Fruit fly (Drosophila melanogaster) whole organism, embryonic: ENCODE data around the gene ph-d.
A peak's percentile ranks its signal among the peaks of the same experiment; 100 is the strongest.

Source experiments
- Bdp1 ChIP-seq: fragments of 200-800 bp; sonication (Bioruptor generic); optimal IDR thresholded peaks from 3 replicates; lab custom pipeline; 2016; ENCODE audit warnings: missing biosample characterization, missing genetic modification characterization
- Bgb ChIP-seq: fragments of 200-800 bp; sonication (Bioruptor generic); IDR thresholded peaks from 2 replicates; pipeline ENCODE4 v1.3.6; 2022; ENCODE audit warnings: missing biosample characterization, missing genetic modification characterization; ENCODE audit not compliant: partially characterized antibody
- CG10431 ChIP-seq: fragments of 200-800 bp; sonication (Bioruptor generic); optimal IDR thresholded peaks from 3 replicates; lab custom pipeline; 2018; ENCODE audit warnings: missing biosample characterization, mild to moderate bottlenecking, missing genetic modification characterization
- CG10565 ChIP-seq: fragments of 200-800 bp; sonication (Bioruptor generic); optimal IDR thresholded peaks from 3 replicates; lab custom pipeline; 2016; ENCODE audit warnings: missing biosample characterization, mild to moderate bottlenecking, missing genetic modification characterization
- CG10979 ChIP-seq: fragments of 200-800 bp; sonication (Bioruptor generic); optimal IDR thresholded peaks from 2 replicates; lab custom pipeline; 2018; ENCODE audit warnings: missing biosample characterization, mild to moderate bottlenecking, missing genetic modification characterization, moderate library complexity
- CG11504 ChIP-seq: fragments of 200-800 bp; sonication (Bioruptor generic); optimal IDR thresholded peaks from 3 replicates; lab custom pipeline; 2019; ENCODE audit warnings: missing biosample characterization, mild to moderate bottlenecking, missing genetic modification characterization, moderate library complexity
- CG11560 ChIP-seq: fragments of 200-800 bp; sonication (Bioruptor generic); IDR thresholded peaks from 3 replicates; pipeline ENCODE4 v1.3.6; 2022; ENCODE audit warnings: missing biosample characterization, missing genetic modification characterization
- CG11723 ChIP-seq: fragments of 200-800 bp; sonication (Bioruptor generic); optimal IDR thresholded peaks from 2 replicates; lab custom pipeline; 2017; ENCODE audit warnings: missing biosample characterization, mild to moderate bottlenecking, missing genetic modification characterization
- CG12391 ChIP-seq: fragments of 200-800 bp; sonication (Bioruptor generic); optimal IDR thresholded peaks from 3 replicates; lab custom pipeline; 2018; ENCODE audit warnings: missing biosample characterization, mild to moderate bottlenecking, missing genetic modification characterization, moderate library complexity
- CG13296 ChIP-seq: fragments of 200-800 bp; sonication (Bioruptor generic); optimal IDR thresholded peaks from 3 replicates; lab custom pipeline; 2018; ENCODE audit warnings: missing biosample characterization, mild to moderate bottlenecking, missing genetic modification characterization
- CG13624 ChIP-seq: fragments of 200-800 bp; sonication (Bioruptor generic); optimal IDR thresholded peaks from 2 replicates; lab custom pipeline; 2016; ENCODE audit warnings: missing biosample characterization, missing genetic modification characterization
- CG15514 ChIP-seq: fragments of 200-800 bp; sonication (Bioruptor generic); optimal IDR thresholded peaks from 3 replicates; lab custom pipeline; 2017; ENCODE audit warnings: missing biosample characterization, missing genetic modification characterization, mild to moderate bottlenecking, moderate library complexity, missing genetic modification reagents
- CG1602 ChIP-seq: fragments of 200-800 bp; sonication (Bioruptor generic); optimal IDR thresholded peaks from 3 replicates; lab custom pipeline; 2016; ENCODE audit warnings: missing biosample characterization, missing genetic modification characterization
- CG17385 ChIP-seq: fragments of 200-800 bp; sonication (Bioruptor generic); optimal IDR thresholded peaks from 3 replicates; lab custom pipeline; 2018; ENCODE audit warnings: missing biosample characterization, mild to moderate bottlenecking, missing genetic modification characterization
- CG2116 ChIP-seq: fragments of 200-800 bp; sonication (Bioruptor generic); optimal IDR thresholded peaks from 3 replicates; lab custom pipeline; 2018; ENCODE audit warnings: missing biosample characterization, mild to moderate bottlenecking, missing genetic modification characterization
- CG3163 ChIP-seq: fragments of 200-800 bp; sonication (Bioruptor generic); optimal IDR thresholded peaks from 3 replicates; lab custom pipeline; 2016; ENCODE audit warnings: missing biosample characterization, missing genetic modification characterization
- CG32532 ChIP-seq: fragments of 200-800 bp; sonication (Bioruptor generic); IDR thresholded peaks from 2 replicates; pipeline ENCODE4 v1.3.6; 2022; ENCODE audit warnings: missing biosample characterization, missing genetic modification characterization
- CG7745 ChIP-seq: fragments of 200-800 bp; sonication (Bioruptor generic); optimal IDR thresholded peaks from 2 replicates; lab custom pipeline; 2018; ENCODE audit warnings: missing biosample characterization, mild to moderate bottlenecking, missing genetic modification characterization, moderate library complexity
- CG8478 ChIP-seq: fragments of >200 bp; optimal IDR thresholded peaks from 2 replicates; lab custom pipeline; 2018
- CG8944 ChIP-seq: fragments of 200-800 bp; sonication (Bioruptor generic); optimal IDR thresholded peaks from 3 replicates; lab custom pipeline; 2016; ENCODE audit warnings: missing biosample characterization, missing genetic modification characterization
- CkIIα-i1 ChIP-seq: fragments of 200-800 bp; sonication (Bioruptor generic); IDR thresholded peaks from 2 replicates; pipeline ENCODE4 v1.3.6; 2022; ENCODE audit warnings: missing biosample characterization, missing genetic modification characterization
- D ChIP-seq, 2 experiments: fragments of 200-800 bp in 1 of 2; fragments of >200 bp in 1 of 2; sonication (Bioruptor generic) in 1 of 2; optimal IDR thresholded peaks; 2 replicates in 1 of 2; 3 replicates in 1 of 2; lab custom pipeline; 2017; ENCODE audit warnings: mild to moderate bottlenecking in 1 of 2, missing biosample characterization in 1 of 2, missing genetic modification characterization in 1 of 2, missing genetic modification reagents in 1 of 2
- D19A ChIP-seq: fragments of 200-800 bp; optimal IDR thresholded peaks from 3 replicates; lab custom pipeline; 2019; ENCODE audit warnings: missing biosample characterization, mild to moderate bottlenecking, missing genetic modification characterization, moderate library complexity
- Deaf1 ChIP-seq: fragments of 200-800 bp; optimal IDR thresholded peaks from 3 replicates; lab custom pipeline; 2019; ENCODE audit warnings: missing biosample characterization, mild to moderate bottlenecking, missing genetic modification characterization, moderate library complexity
- Ets97D ChIP-seq: fragments of 200-800 bp; sonication (Bioruptor generic); optimal IDR thresholded peaks from 3 replicates; lab custom pipeline; 2016; ENCODE audit warnings: missing biosample characterization, missing genetic modification characterization
- HHEX ChIP-seq: fragments of 200-800 bp; sonication (Bioruptor generic); optimal IDR thresholded peaks from 3 replicates; lab custom pipeline; 2017; ENCODE audit warnings: missing biosample characterization, mild to moderate bottlenecking, missing genetic modification characterization, missing genetic modification reagents
- HLH54F ChIP-seq: fragments of 200-800 bp; sonication (Bioruptor generic); optimal IDR thresholded peaks from 3 replicates; lab custom pipeline; 2016; ENCODE audit warnings: missing biosample characterization, missing genetic modification characterization
- Hmr ChIP-seq: fragments of 200-800 bp; sonication (Bioruptor generic); optimal IDR thresholded peaks from 3 replicates; lab custom pipeline; 2017; ENCODE audit warnings: mild to moderate bottlenecking, missing biosample characterization, missing genetic modification reagents, missing genetic modification characterization
- Hr78 ChIP-seq, 2 experiments: fragments of 200-800 bp in 1 of 2; fragments of >200 bp in 1 of 2; sonication (Bioruptor generic) in 1 of 2; optimal IDR thresholded peaks; 2 replicates each; lab custom pipeline; 2017 to 2019; ENCODE audit warnings: missing biosample characterization in 2 of 2, missing genetic modification characterization in 2 of 2, mild to moderate bottlenecking in 1 of 2, moderate library complexity in 1 of 2
- MESR4 ChIP-seq: fragments of 200-800 bp; sonication (Bioruptor generic); optimal IDR thresholded peaks from 2 replicates; lab custom pipeline; 2018; ENCODE audit warnings: missing biosample characterization, mild to moderate bottlenecking, missing genetic modification characterization, moderate library complexity
- Poxn ChIP-seq: fragments of 200-800 bp; sonication (Bioruptor generic); IDR thresholded peaks from 2 replicates; pipeline ENCODE4 v1.3.6; 2022; ENCODE audit warnings: missing biosample characterization, missing genetic modification characterization
- TFAM ChIP-seq: fragments of 200-800 bp; sonication (Bioruptor generic); optimal IDR thresholded peaks from 2 replicates; lab custom pipeline; 2017; ENCODE audit warnings: missing biosample characterization, missing genetic modification characterization, inconsistent platforms
- Tbp ChIP-seq: fragments of >200 bp; optimal IDR thresholded peaks from 2 replicates; lab custom pipeline; 2018; ENCODE audit warnings: missing biosample characterization, missing genetic modification characterization
- amos ChIP-seq: fragments of 200-800 bp; sonication (Bioruptor generic); IDR thresholded peaks from 2 replicates; pipeline ENCODE4 v1.3.6; 2022; ENCODE audit warnings: missing biosample characterization, missing genetic modification characterization; ENCODE audit not compliant: partially characterized antibody
- ase ChIP-seq: fragments of 200-800 bp; sonication (Bioruptor generic); IDR thresholded peaks from 3 replicates; pipeline ENCODE4 v1.3.6; 2022; ENCODE audit warnings: missing biosample characterization, missing genetic modification characterization
- bab2 ChIP-seq: fragments of 200-800 bp; sonication (Bioruptor generic); optimal IDR thresholded peaks from 2 replicates; lab custom pipeline; 2016; ENCODE audit warnings: missing biosample characterization, missing genetic modification characterization
- bbx ChIP-seq: fragments of 200-800 bp; sonication (Bioruptor generic); IDR thresholded peaks from 2 replicates; pipeline ENCODE4 v1.3.6; 2022; ENCODE audit warnings: missing biosample characterization, missing genetic modification characterization; ENCODE audit not compliant: partially characterized antibody
- exex ChIP-seq: fragments of 200-800 bp; sonication (Bioruptor generic); optimal IDR thresholded peaks from 4 replicates; lab custom pipeline; 2018; ENCODE audit warnings: missing biosample characterization, mild to moderate bottlenecking, missing genetic modification characterization, moderate library complexity
- ftz-f1 ChIP-seq: fragments of 200-800 bp; sonication (Bioruptor generic); optimal IDR thresholded peaks from 2 replicates; lab custom pipeline; 2016; ENCODE audit warnings: missing biosample characterization, missing genetic modification characterization
- gce ChIP-seq: fragments of 200-800 bp; sonication (Bioruptor generic); IDR thresholded peaks from 3 replicates; pipeline ENCODE4 v1.3.6; 2022; ENCODE audit warnings: missing biosample characterization, missing genetic modification characterization
- gcm2 ChIP-seq: fragments of 200-800 bp; sonication (Bioruptor generic); optimal IDR thresholded peaks from 2 replicates; lab custom pipeline; 2016; ENCODE audit warnings: missing biosample characterization, missing genetic modification characterization
- kay ChIP-seq: fragments of 200-800 bp; sonication (Bioruptor generic); optimal IDR thresholded peaks from 2 replicates; lab custom pipeline; 2016; ENCODE audit warnings: missing biosample characterization, missing genetic modification characterization
- maf-S ChIP-seq: fragments of 200-800 bp; sonication (Bioruptor generic); optimal IDR thresholded peaks from 2 replicates; lab custom pipeline; 2016; ENCODE audit warnings: missing biosample characterization, missing genetic modification characterization
- pfk ChIP-seq: fragments of 200-800 bp; sonication (Bioruptor generic); optimal IDR thresholded peaks from 2 replicates; lab custom pipeline; 2018; ENCODE audit warnings: missing biosample characterization, mild to moderate bottlenecking, missing genetic modification characterization, moderate library complexity
- psq ChIP-seq: fragments of 200-800 bp; sonication (Bioruptor generic); optimal IDR thresholded peaks from 2 replicates; lab custom pipeline; 2017; ENCODE audit warnings: missing biosample characterization, missing genetic modification characterization
- sim ChIP-seq: fragments of 200-800 bp; sonication (Bioruptor generic); IDR thresholded peaks from 2 replicates; pipeline ENCODE4 v1.3.6; 2022; ENCODE audit warnings: missing biosample characterization, missing genetic modification characterization
- sr ChIP-seq: fragments of 200-800 bp; sonication (Bioruptor generic); IDR thresholded peaks from 3 replicates; pipeline ENCODE4 v1.3.6; 2022; ENCODE audit warnings: missing biosample characterization, missing genetic modification characterization
- tap ChIP-seq: fragments of 200-800 bp; optimal IDR thresholded peaks from 3 replicates; lab custom pipeline; 2019; ENCODE audit warnings: missing biosample characterization, mild to moderate bottlenecking, missing genetic modification characterization, moderate library complexity
- unc-4 ChIP-seq: fragments of 200-800 bp; sonication (Bioruptor generic); IDR thresholded peaks from 2 replicates; pipeline ENCODE4 v1.3.6; 2022; ENCODE audit warnings: missing biosample characterization, missing genetic modification characterization; ENCODE audit not compliant: partially characterized antibody
- vvl ChIP-seq: fragments of 200-800 bp; sonication (Bioruptor generic); IDR thresholded peaks from 2 replicates; pipeline ENCODE4 v1.3.6; 2022; ENCODE audit warnings: missing biosample characterization, missing genetic modification characterization
- wor ChIP-seq: fragments of 200-800 bp; sonication (Bioruptor generic); IDR thresholded peaks from 2 replicates; pipeline ENCODE4 v1.3.6; 2022; ENCODE audit warnings: missing biosample characterization, missing genetic modification characterization

ph-d gene

DNA sequence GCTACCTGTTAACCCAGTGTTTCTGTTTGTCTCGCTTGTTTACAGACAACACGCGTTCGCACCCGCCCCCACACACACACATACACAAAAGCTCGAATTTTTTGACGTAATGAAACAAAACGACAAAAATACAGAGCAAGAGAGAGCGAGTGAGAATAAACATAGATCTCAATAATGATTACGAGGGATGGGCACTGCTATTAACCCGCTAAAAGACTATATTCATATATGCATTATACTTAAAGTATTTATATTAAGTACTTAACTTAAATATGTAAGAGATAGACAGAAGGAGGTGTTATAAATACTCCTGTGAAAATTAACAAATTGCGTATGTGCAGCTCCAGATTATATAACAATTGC is 18.7 kb upstream of the ph-d start (continued):
- TF ChIP-seq CG1602 (GFP tag; lab: Kevin White, UChicago) = no peak
- TF ChIP-seq Hmr (GFP tag; lab: Kevin White, UChicago) = peak; percentile 65
- TF ChIP-seq CG2116 (GFP tag; lab: Kevin White, UChicago) = no peak
- TF ChIP-seq CG8944 (GFP tag; lab: Kevin White, UChicago) = no peak
- TF ChIP-seq bbx (GFP tag; lab: Robert Waterston, UW) = no peak
- peak; percentile 64 for TF ChIP-seq vvl
- no peak for TF ChIP-seq CG10979
- no peak for TF ChIP-seq HLH54F (GFP tag; lab: Kevin White, UChicago)
- no peak; the same call in 2 of the 3 replicates for TF ChIP-seq ase (GFP tag; lab: Robert Waterston, UW)
- TF ChIP-seq CG10431 (GFP tag; lab: Kevin White, UChicago) = peak; percentile 56
- peak; percentile 79; the same call in 1 of the 3 replicates for TF ChIP-seq sr
- TF ChIP-seq D (optimal IDR thresholded peaks at IDR 0.05; lab: Kevin White, UChicago) = no peak
- TF ChIP-seq D (GFP tag; optimal IDR thresholded peaks at IDR 0.05; lab: Kevin White, UChicago) = peak; percentile 7
- TF ChIP-seq CG17385 (GFP tag; lab: Kevin White, UChicago) = peak; percentile 20
- TF ChIP-seq CG32532 (GFP tag; lab: Robert Waterston, UW) = peak; percentile 64; the same call in 1 of the 2 replicates
- no peak for TF ChIP-seq Deaf1 (tag; lab: Kevin White, UChicago)
- no peak for TF ChIP-seq sim
- peak; percentile 61 for TF ChIP-seq CG11504 (tag; lab: Kevin White, UChicago)
- TF ChIP-seq HHEX (GFP tag; lab: Kevin White, UChicago) = peak; percentile 57
- peak; percentile 8; the same call in 1 of the 3 replicates for TF ChIP-seq gce (GFP tag; lab: Robert Waterston, UW)
- peak; percentile 32 for TF ChIP-seq CG13296
- no peak for TF ChIP-seq gcm2 (GFP tag; lab: Kevin White, UChicago)
- no peak for TF ChIP-seq CG11560 (tag; lab: Robert Waterston, UW)
- TF ChIP-seq unc-4 (GFP tag; lab: Robert Waterston, UW) = no peak
- no peak for TF ChIP-seq TFAM
- no peak for TF ChIP-seq MESR4 (GFP tag; lab: Kevin White, UChicago)
- TF ChIP-seq CkIIα-i1 (GFP tag; lab: Robert Waterston, UW) = no peak
- peak; percentile 28 for TF ChIP-seq pfk
- peak; percentile 17 for TF ChIP-seq D19A (tag; lab: Kevin White, UChicago)
- peak; percentile 48 for TF ChIP-seq CG12391 (tag; lab: Kevin White, UChicago)
- no peak for TF ChIP-seq amos
- TF ChIP-seq ftz-f1 (GFP tag; lab: Kevin White, UChicago) = no peak
- TF ChIP-seq tap = peak; percentile 33
- TF ChIP-seq CG10565 (GFP tag; lab: Kevin White, UChicago) = no peak
- no peak for TF ChIP-seq wor (GFP tag; lab: Robert Waterston, UW)
- peak in 1 of 2 experiments; percentile 15 for TF ChIP-seq Hr78 (GFP tag; optimal IDR thresholded peaks at IDR 0.05; lab: Kevin White, UChicago)
- TF ChIP-seq kay = peak; percentile 16
- no peak for TF ChIP-seq Poxn (GFP tag; lab: Robert Waterston, UW)
- no peak for TF ChIP-seq CG13624 (GFP tag; lab: Kevin White, UChicago)
- TF ChIP-seq exex (tag; lab: Kevin White, UChicago) = peak; percentile 4
- no peak for TF ChIP-seq maf-S (GFP tag; lab: Kevin White, UChicago)
- TF ChIP-seq bab2 (GFP tag; lab: Kevin White, UChicago) = peak; percentile 29
- TF ChIP-seq CG11723 (GFP tag; lab: Kevin White, UChicago) = peak; percentile 48
- no peak for TF ChIP-seq Ets97D (GFP tag; lab: Kevin White, UChicago)
- peak; percentile 26 for TF ChIP-seq psq (GFP tag; lab: Kevin White, UChicago)
- TF ChIP-seq Tbp (GFP tag; lab: Kevin White, UChicago) = no peak
- TF ChIP-seq Bgb (GFP tag; lab: Robert Waterston, UW) = no peak
- TF ChIP-seq Bdp1 = peak; percentile 42
- TF ChIP-seq CG15514 = peak; percentile 42
- no peak for TF ChIP-seq CG7745 (tag; lab: Kevin White, UChicago)
- TF ChIP-seq CG3163 = no peak
- no peak for TF ChIP-seq CG8478 (lab: Kevin White, UChicago)
